Fruit fly (Drosophila melanogaster) whole organism, embryonic: ENCODE results near the gene CG33332.

ENCODE experiments used
- Ada2b ChIP-seq: fragments of 200-800 bp; sonication (Bioruptor generic); IDR thresholded peaks from 2 replicates; pipeline ENCODE4 v1.3.6; 2022; ENCODE audit warnings: missing biosample characterization, missing genetic modification characterization
- B-H2 ChIP-seq: fragments of 200-800 bp; sonication (Bioruptor generic); optimal IDR thresholded peaks from 2 replicates; lab custom pipeline; 2018; ENCODE audit warnings: missing biosample characterization, mild to moderate bottlenecking, missing genetic modification characterization
- CG10147 ChIP-seq: fragments of 200-800 bp; sonication (Bioruptor generic); optimal IDR thresholded peaks from 2 replicates; lab custom pipeline; 2019; ENCODE audit warnings: missing biosample characterization, mild to moderate bottlenecking, missing genetic modification characterization, moderate library complexity
- CG10431 ChIP-seq: fragments of 200-800 bp; sonication (Bioruptor generic); optimal IDR thresholded peaks from 3 replicates; lab custom pipeline; 2018; ENCODE audit warnings: missing biosample characterization, mild to moderate bottlenecking, missing genetic modification characterization
- CG10565 ChIP-seq: fragments of 200-800 bp; sonication (Bioruptor generic); optimal IDR thresholded peaks from 3 replicates; lab custom pipeline; 2016; ENCODE audit warnings: missing biosample characterization, mild to moderate bottlenecking, missing genetic modification characterization
- CG12219 ChIP-seq: fragments of 200-800 bp; sonication (Bioruptor generic); optimal IDR thresholded peaks from 3 replicates; lab custom pipeline; 2018; ENCODE audit warnings: missing biosample characterization, mild to moderate bottlenecking, missing genetic modification characterization
- CG12391 ChIP-seq: fragments of 200-800 bp; sonication (Bioruptor generic); optimal IDR thresholded peaks from 3 replicates; lab custom pipeline; 2018; ENCODE audit warnings: missing biosample characterization, mild to moderate bottlenecking, missing genetic modification characterization, moderate library complexity
- CG1529 ChIP-seq: fragments of 200-800 bp; sonication (Bioruptor generic); optimal IDR thresholded peaks from 3 replicates; lab custom pipeline; 2018; ENCODE audit warnings: missing biosample characterization, missing genetic modification characterization
- CG15514 ChIP-seq: fragments of 200-800 bp; sonication (Bioruptor generic); optimal IDR thresholded peaks from 3 replicates; lab custom pipeline; 2017; ENCODE audit warnings: missing biosample characterization, missing genetic modification characterization, mild to moderate bottlenecking, moderate library complexity, missing genetic modification reagents
- CG1603 ChIP-seq: fragments of 200-800 bp; sonication (Bioruptor generic); optimal IDR thresholded peaks from 2 replicates; lab custom pipeline; 2019; ENCODE audit warnings: missing biosample characterization, mild to moderate bottlenecking, missing genetic modification characterization, moderate library complexity
- CG1792 ChIP-seq: fragments of 200-800 bp; sonication (Bioruptor generic); optimal IDR thresholded peaks from 2 replicates; lab custom pipeline; 2016; ENCODE audit warnings: missing biosample characterization, missing genetic modification characterization
- CG18764 ChIP-seq: fragments of 200-800 bp; sonication (Bioruptor generic); optimal IDR thresholded peaks from 3 replicates; lab custom pipeline; 2016; ENCODE audit warnings: missing biosample characterization, missing genetic modification characterization
- CG2116 ChIP-seq: fragments of 200-800 bp; sonication (Bioruptor generic); optimal IDR thresholded peaks from 3 replicates; lab custom pipeline; 2018; ENCODE audit warnings: missing biosample characterization, mild to moderate bottlenecking, missing genetic modification characterization
- CG2712 ChIP-seq: fragments of 200-800 bp; optimal IDR thresholded peaks from 3 replicates; lab custom pipeline; 2019; ENCODE audit warnings: missing biosample characterization, mild to moderate bottlenecking, missing genetic modification characterization, moderate library complexity
- CG30403 ChIP-seq: fragments of 200-800 bp; sonication (Bioruptor generic); optimal IDR thresholded peaks from 3 replicates; lab custom pipeline; 2016; ENCODE audit warnings: missing biosample characterization, missing genetic modification characterization
- CG3281 ChIP-seq: fragments of 200-800 bp; sonication (Bioruptor generic); optimal IDR thresholded peaks from 3 replicates; lab custom pipeline; 2017; ENCODE audit warnings: missing biosample characterization, mild to moderate bottlenecking, missing genetic modification characterization
- CG5953 ChIP-seq: fragments of 200-800 bp; sonication (Bioruptor generic); IDR thresholded peaks from 2 replicates; pipeline ENCODE4 v1.3.6; 2022; ENCODE audit warnings: missing biosample characterization, missing genetic modification characterization
- CG7271 ChIP-seq: fragments of 200-800 bp; sonication (Bioruptor generic); optimal IDR thresholded peaks from 2 replicates; lab custom pipeline; 2018; ENCODE audit warnings: missing biosample characterization, mild to moderate bottlenecking, missing genetic modification characterization, moderate library complexity
- CG7357 ChIP-seq: fragments of 200-800 bp; sonication (Bioruptor generic); IDR thresholded peaks from 3 replicates; pipeline ENCODE4 v1.3.6; 2022; ENCODE audit warnings: missing biosample characterization, missing genetic modification characterization
- CG7745 ChIP-seq: fragments of 200-800 bp; sonication (Bioruptor generic); optimal IDR thresholded peaks from 2 replicates; lab custom pipeline; 2018; ENCODE audit warnings: missing biosample characterization, mild to moderate bottlenecking, missing genetic modification characterization, moderate library complexity
- D ChIP-seq, 2 experiments: fragments of 200-800 bp in 1 of 2; fragments of >200 bp in 1 of 2; sonication (Bioruptor generic) in 1 of 2; optimal IDR thresholded peaks; 2 replicates in 1 of 2; 3 replicates in 1 of 2; lab custom pipeline; 2017; ENCODE audit warnings: mild to moderate bottlenecking in 1 of 2, missing biosample characterization in 1 of 2, missing genetic modification characterization in 1 of 2, missing genetic modification reagents in 1 of 2
- Dip3 ChIP-seq: fragments of 200-800 bp; sonication (Bioruptor generic); optimal IDR thresholded peaks from 3 replicates; lab custom pipeline; 2016; ENCODE audit warnings: missing biosample characterization, missing genetic modification characterization
- Dll ChIP-seq: fragments of 200-800 bp; sonication (Bioruptor generic); IDR thresholded peaks from 4 replicates; pipeline ENCODE4 v1.3.6; 2022; ENCODE audit warnings: missing biosample characterization, missing genetic modification characterization; ENCODE audit not compliant: partially characterized antibody
- Dref ChIP-seq: fragments of 200-800 bp; sonication (Bioruptor generic); IDR thresholded peaks from 2 replicates; pipeline ENCODE4 v1.3.6; 2022; ENCODE audit warnings: missing biosample characterization, missing genetic modification characterization
- Fer3 ChIP-seq: fragments of 200-800 bp; sonication (Bioruptor generic); optimal IDR thresholded peaks from 2 replicates; lab custom pipeline; 2018; ENCODE audit warnings: missing biosample characterization, mild to moderate bottlenecking, missing genetic modification characterization, moderate library complexity
- GATAe ChIP-seq: fragments of 200-800 bp; sonication (Bioruptor generic); conservative IDR thresholded peaks from 2 replicates; pipeline ENCODE4 v1.3.6; 2022; ENCODE audit warnings: missing biosample characterization, missing genetic modification characterization
- HLH4C ChIP-seq: fragments of 200-800 bp; sonication (Bioruptor generic); IDR thresholded peaks from 3 replicates; pipeline ENCODE4 v1.3.6; 2022; ENCODE audit warnings: missing biosample characterization, missing genetic modification characterization; ENCODE audit not compliant: partially characterized antibody
- Nf-YC ChIP-seq: fragments of 200-800 bp; optimal IDR thresholded peaks from 3 replicates; lab custom pipeline; 2019; ENCODE audit warnings: missing biosample characterization, mild to moderate bottlenecking, missing genetic modification characterization, moderate library complexity
- Poxn ChIP-seq: fragments of 200-800 bp; sonication (Bioruptor generic); IDR thresholded peaks from 2 replicates; pipeline ENCODE4 v1.3.6; 2022; ENCODE audit warnings: missing biosample characterization, missing genetic modification characterization
- Ptx1 ChIP-seq: fragments of 200-800 bp; sonication (Bioruptor generic); IDR thresholded peaks from 2 replicates; pipeline ENCODE4 v1.3.6; 2022; ENCODE audit warnings: missing biosample characterization, missing genetic modification characterization
- Sin3A ChIP-seq: fragments of >200 bp; optimal IDR thresholded peaks from 2 replicates; lab custom pipeline; 2018
- Sox102F ChIP-seq: fragments of 200-800 bp; sonication (Bioruptor generic); optimal IDR thresholded peaks from 2 replicates; lab custom pipeline; 2018; ENCODE audit warnings: missing biosample characterization, mild to moderate bottlenecking, missing genetic modification characterization, moderate library complexity
- Sry-δ ChIP-seq: fragments of 200-800 bp; sonication (Bioruptor generic); optimal IDR thresholded peaks from 2 replicates; lab custom pipeline; 2016; ENCODE audit warnings: missing biosample characterization, missing genetic modification characterization
- Trl ChIP-seq, 3 experiments: fragments of >200 bp in 2 of 3; fragments of 200-800 bp in 1 of 3; sonication (Bioruptor generic) in 1 of 3; optimal IDR thresholded peaks; 2 replicates in 1 of 3; 3 replicates in 2 of 3; lab custom pipeline; 2016 to 2017; ENCODE audit warnings: missing biosample characterization in 1 of 3, missing genetic modification characterization in 1 of 3
- ara ChIP-seq: fragments of 200-800 bp; sonication (Bioruptor generic); IDR thresholded peaks from 2 replicates; pipeline ENCODE4 v1.3.6; 2022; ENCODE audit warnings: missing biosample characterization, missing genetic modification characterization
- bab2 ChIP-seq: fragments of 200-800 bp; sonication (Bioruptor generic); optimal IDR thresholded peaks from 2 replicates; lab custom pipeline; 2016; ENCODE audit warnings: missing biosample characterization, missing genetic modification characterization
- bcd ChIP-seq: fragments of 200-800 bp; sonication (Bioruptor generic); optimal IDR thresholded peaks from 2 replicates; lab custom pipeline; 2017; ENCODE audit warnings: missing biosample characterization, mild to moderate bottlenecking, missing genetic modification characterization
- ci ChIP-seq: fragments of 200-800 bp; sonication (Bioruptor generic); IDR thresholded peaks from 3 replicates; pipeline ENCODE4 v1.3.6; 2022; ENCODE audit warnings: missing biosample characterization, missing genetic modification characterization
- crp ChIP-seq, 2 experiments: fragments of 200-800 bp; sonication (Bioruptor generic); optimal IDR thresholded peaks; 2 replicates in 1 of 2; 3 replicates in 1 of 2; lab custom pipeline; 2017; ENCODE audit warnings: missing biosample characterization in 2 of 2, missing genetic modification characterization in 2 of 2, mild to moderate bottlenecking in 1 of 2, moderate library complexity in 1 of 2
- dati ChIP-seq: fragments of 200-800 bp; sonication (Bioruptor generic); IDR thresholded peaks from 2 replicates; pipeline ENCODE4 v1.3.6; 2022; ENCODE audit warnings: missing biosample characterization, missing genetic modification characterization
- h ChIP-seq: fragments of >200 bp; optimal IDR thresholded peaks from 2 replicates; lab custom pipeline; 2017
- hth ChIP-seq: fragments of >200 bp; optimal IDR thresholded peaks from 2 replicates; lab custom pipeline; 2017; ENCODE audit warnings: inconsistent platforms
- jigr1 ChIP-seq: fragments of 200-800 bp; sonication (Bioruptor generic); IDR thresholded peaks from 3 replicates; pipeline ENCODE4 v1.3.6; 2022; ENCODE audit warnings: missing biosample characterization, missing genetic modification characterization
- kni ChIP-seq: fragments of 200-800 bp; sonication (Bioruptor generic); optimal IDR thresholded peaks from 3 replicates; lab custom pipeline; 2017; ENCODE audit warnings: mild to moderate bottlenecking, missing biosample characterization, missing genetic modification reagents, missing genetic modification characterization
- lola ChIP-seq, 3 experiments: fragments of >200 bp in 2 of 3; fragments of 200-800 bp in 1 of 3; sonication (Bioruptor generic) in 1 of 3; optimal IDR thresholded peaks; 2 replicates each; lab custom pipeline; 2017 to 2019; ENCODE audit warnings: missing biosample characterization in 3 of 3, missing genetic modification characterization in 3 of 3, mild to moderate bottlenecking in 1 of 3, moderate library complexity in 1 of 3
- lov ChIP-seq, 2 experiments: fragments of 200-800 bp in 1 of 2; fragments of >200 bp in 1 of 2; sonication (Bioruptor generic) in 1 of 2; IDR thresholded peaks in 1 of 2; optimal IDR thresholded peaks in 1 of 2; 2 replicates in 1 of 2; 3 replicates in 1 of 2; pipeline versions ENCODE4 v1.3.6 to Lab custom; 2017 to 2022; ENCODE audit warnings: missing biosample characterization in 1 of 2, missing genetic modification characterization in 1 of 2
- mam ChIP-seq: fragments of 200-800 bp; sonication (Bioruptor generic); optimal IDR thresholded peaks from 3 replicates; lab custom pipeline; 2016; ENCODE audit warnings: missing biosample characterization, missing genetic modification characterization
- sug ChIP-seq: fragments of 200-800 bp; optimal IDR thresholded peaks from 2 replicates; lab custom pipeline; 2019; ENCODE audit warnings: missing biosample characterization, mild to moderate bottlenecking, missing genetic modification characterization, moderate library complexity
- vfl ChIP-seq: fragments of 200-800 bp; sonication (Bioruptor generic); optimal IDR thresholded peaks from 2 replicates; lab custom pipeline; 2016; ENCODE audit warnings: missing biosample characterization, missing genetic modification characterization

The CG33332 gene

dm6 chr3R:14901408-14902352, 15.4 kb downstream of the CG33332 start, which contains the start of gene RpS5b (continued):
- TF ChIP-seq ara (GFP tag; lab: Robert Waterston, UW): 0 out of 2 replicates have a peak, but pooled peaks have one; percentile 9
- no peak for TF ChIP-seq ci (GFP tag; lab: Robert Waterston, UW)
- TF ChIP-seq Trl (optimal IDR thresholded peaks at IDR 0.05; lab: Kevin White, UChicago): no peak
- no peak for TF ChIP-seq Trl (GFP tag; optimal IDR thresholded peaks at IDR 0.05; lab: Kevin White, UChicago)
- TF ChIP-seq crp (GFP tag; optimal IDR thresholded peaks at IDR 0.05; lab: Kevin White, UChicago): no peak
- no peak for TF ChIP-seq CG7271 (tag; lab: Kevin White, UChicago)
- no peak for TF ChIP-seq CG3281 (GFP tag; lab: Kevin White, UChicago)
- no peak for TF ChIP-seq kni
- TF ChIP-seq CG15514: peak; percentile 65
- TF ChIP-seq CG1792 (GFP tag; lab: Kevin White, UChicago): no peak
- no peak for TF ChIP-seq CG1529 (GFP tag; lab: Kevin White, UChicago)
- no peak for TF ChIP-seq Ada2b (GFP tag; lab: Robert Waterston, UW)
- TF ChIP-seq Poxn: no peak
- TF ChIP-seq Dref: 0 out of 2 replicates have a peak, but pooled peaks have one; percentile 27
- no peak for TF ChIP-seq CG12219
- peak; percentile 10 for TF ChIP-seq Sry-δ
- TF ChIP-seq CG30403: no peak
- peak; percentile 97 for TF ChIP-seq CG2116
- no peak for TF ChIP-seq sug (tag; lab: Kevin White, UChicago)
- TF ChIP-seq dati (GFP tag; lab: Robert Waterston, UW): 0 out of 2 replicates have a peak, but pooled peaks have one; percentile 1
- TF ChIP-seq CG7745: no peak
- TF ChIP-seq hth (lab: Kevin White, UChicago): no peak
- TF ChIP-seq CG7357 (GFP tag; lab: Robert Waterston, UW): no peak
- TF ChIP-seq D (optimal IDR thresholded peaks at IDR 0.05; lab: Kevin White, UChicago): no peak
- TF ChIP-seq D (GFP tag; optimal IDR thresholded peaks at IDR 0.05; lab: Kevin White, UChicago): no peak
- TF ChIP-seq vfl (GFP tag; lab: Kevin White, UChicago): no peak
- TF ChIP-seq CG10565 (GFP tag; lab: Kevin White, UChicago): no peak
- TF ChIP-seq Dip3: no peak
- no peak for TF ChIP-seq Dll (GFP tag; lab: Robert Waterston, UW)
- TF ChIP-seq bab2 (GFP tag; lab: Kevin White, UChicago): no peak
- TF ChIP-seq CG5953 (GFP tag; lab: Robert Waterston, UW): no peak
- TF ChIP-seq CG2712 (tag; lab: Kevin White, UChicago): no peak
- no peak for TF ChIP-seq B-H2 (GFP tag; lab: Kevin White, UChicago)
- peak; percentile 3 for TF ChIP-seq Fer3 (tag; lab: Kevin White, UChicago)
- no peak for TF ChIP-seq CG10431
- no peak for TF ChIP-seq CG10147 (GFP tag; lab: Kevin White, UChicago)
- TF ChIP-seq jigr1: no peak

DNA sequence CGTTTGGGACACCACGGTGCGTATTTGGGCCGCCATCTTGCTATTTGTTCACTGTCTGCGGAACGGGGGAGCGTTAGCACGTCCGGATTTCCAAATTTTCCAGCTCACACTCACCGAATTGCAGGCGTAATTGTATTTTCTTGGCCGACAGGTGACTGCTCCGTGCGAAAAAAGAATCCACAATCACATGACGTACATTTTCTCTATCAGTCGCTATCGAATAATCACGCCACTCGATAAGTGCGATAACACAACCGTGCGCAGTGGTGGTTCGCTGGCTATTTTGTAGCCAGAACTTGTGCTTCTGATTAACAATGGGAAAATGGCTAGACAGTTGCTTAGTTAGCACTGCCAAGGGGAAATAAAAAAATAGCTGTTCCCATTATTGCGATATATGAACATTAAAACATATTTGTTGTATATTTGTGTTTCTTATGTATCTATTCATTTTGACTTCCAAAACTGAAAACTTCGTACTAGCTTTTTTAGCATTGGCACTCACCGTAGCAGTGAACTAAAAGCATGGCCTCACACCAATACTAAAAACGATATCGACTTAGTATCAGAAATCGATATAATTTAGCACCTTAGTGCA, 17.7 kb downstream of the CG33332 start, which contains the start of gene VhaPPA1-1:
Gene VhaPPA1-1, minus strand, starts transcription at position 225 of the 595 bp plus-strand sequence.
- TF ChIP-seq Sin3A (lab: Kevin White, UChicago): peak; percentile 98
- peak; percentile 24 for TF ChIP-seq CG12391 (tag; lab: Kevin White, UChicago)
- no peak for TF ChIP-seq GATAe (GFP tag; lab: Robert Waterston, UW)
- peak; percentile 55 for TF ChIP-seq CG1603 (tag; lab: Kevin White, UChicago)
- no peak for TF ChIP-seq CG18764 (GFP tag; lab: Kevin White, UChicago)
- TF ChIP-seq Nf-YC: peak; percentile 60
- peak; percentile 18 for TF ChIP-seq mam (GFP tag; lab: Kevin White, UChicago)
- no peak for TF ChIP-seq Sox102F (GFP tag; lab: Kevin White, UChicago)
- TF ChIP-seq lola (GFP tag; optimal IDR thresholded peaks at IDR 0.05; lab: Kevin White, UChicago): peak in 1 of 3 experiments; percentile 42
- TF ChIP-seq Ptx1 (GFP tag; lab: Robert Waterston, UW): no peak
- peak; percentile 61 for TF ChIP-seq HLH4C (GFP tag; lab: Robert Waterston, UW)
- TF ChIP-seq bcd (GFP tag; lab: Kevin White, UChicago): peak; percentile 28
- TF ChIP-seq lov (optimal IDR thresholded peaks at IDR 0.05; lab: Kevin White, UChicago): no peak
- no peak for TF ChIP-seq lov (GFP tag; IDR thresholded peaks at IDR 0.05; lab: Robert Waterston, UW)
- no peak for TF ChIP-seq h (lab: Kevin White, UChicago)
